Worm (Caenorhabditis elegans) whole organism, L4 larva: Measurements from ENCODE around the gene T01B11.1.

Experiments
- ZK546.5 ChIP-seq, 2 experiments: sonication (generic microtip); optimal IDR thresholded peaks; 2 replicates each; lab custom pipeline; 2017; ENCODE audit warnings: missing biosample characterization in 2 of 2, missing genetic modification characterization in 2 of 2
- attf-4 ChIP-seq: sonication (generic microtip); optimal IDR thresholded peaks from 3 replicates; lab custom pipeline; 2017; ENCODE audit warnings: missing biosample characterization, missing genetic modification characterization
- fkh-10 ChIP-seq: fragments of 150-350 bp; optimal IDR thresholded peaks from 2 replicates; lab custom pipeline; 2014; ENCODE audit warnings: missing biosample characterization, missing genetic modification reagents, missing genetic modification characterization
- lin-39 ChIP-seq: fragments of 150-350 bp; optimal IDR thresholded peaks from 2 replicates; lab custom pipeline; 2014; ENCODE audit warnings: missing biosample characterization, missing genetic modification reagents, missing genetic modification characterization
- lsy-2 ChIP-seq, 2 experiments: fragments of 150-350 bp in 1 of 2; sonication (generic microtip) in 1 of 2; optimal IDR thresholded peaks; 2 replicates each; lab custom pipeline; 2014 to 2017; ENCODE audit warnings: missing biosample characterization in 2 of 2, missing genetic modification characterization in 2 of 2
- pqm-1 ChIP-seq: sonication (generic microtip); optimal IDR thresholded peaks from 2 replicates; lab custom pipeline; 2017; ENCODE audit warnings: missing biosample characterization, missing genetic modification characterization
- unc-62 ChIP-seq, 3 experiments: fragments of 150-350 bp in 1 of 3; sonication (generic microtip); optimal IDR thresholded peaks in 2 of 3; peaks in 1 of 3; 1 replicate in 1 of 3; 2 replicates in 2 of 3; lab custom pipeline; 2014 to 2017; ENCODE audit warnings: missing biosample characterization in 3 of 3, missing genetic modification characterization in 3 of 3, missing genetic modification reagents in 3 of 3, missing genotype in 1 of 3
- vab-7 ChIP-seq: fragments of 200-800 bp; sonication (Bioruptor generic); IDR thresholded peaks from 2 replicates; pipeline ENCODE4 v1.3.6; 2022; ENCODE audit warnings: missing genetic modification reagents, missing genetic modification characterization, missing compliant biosample characterization

DNA sequence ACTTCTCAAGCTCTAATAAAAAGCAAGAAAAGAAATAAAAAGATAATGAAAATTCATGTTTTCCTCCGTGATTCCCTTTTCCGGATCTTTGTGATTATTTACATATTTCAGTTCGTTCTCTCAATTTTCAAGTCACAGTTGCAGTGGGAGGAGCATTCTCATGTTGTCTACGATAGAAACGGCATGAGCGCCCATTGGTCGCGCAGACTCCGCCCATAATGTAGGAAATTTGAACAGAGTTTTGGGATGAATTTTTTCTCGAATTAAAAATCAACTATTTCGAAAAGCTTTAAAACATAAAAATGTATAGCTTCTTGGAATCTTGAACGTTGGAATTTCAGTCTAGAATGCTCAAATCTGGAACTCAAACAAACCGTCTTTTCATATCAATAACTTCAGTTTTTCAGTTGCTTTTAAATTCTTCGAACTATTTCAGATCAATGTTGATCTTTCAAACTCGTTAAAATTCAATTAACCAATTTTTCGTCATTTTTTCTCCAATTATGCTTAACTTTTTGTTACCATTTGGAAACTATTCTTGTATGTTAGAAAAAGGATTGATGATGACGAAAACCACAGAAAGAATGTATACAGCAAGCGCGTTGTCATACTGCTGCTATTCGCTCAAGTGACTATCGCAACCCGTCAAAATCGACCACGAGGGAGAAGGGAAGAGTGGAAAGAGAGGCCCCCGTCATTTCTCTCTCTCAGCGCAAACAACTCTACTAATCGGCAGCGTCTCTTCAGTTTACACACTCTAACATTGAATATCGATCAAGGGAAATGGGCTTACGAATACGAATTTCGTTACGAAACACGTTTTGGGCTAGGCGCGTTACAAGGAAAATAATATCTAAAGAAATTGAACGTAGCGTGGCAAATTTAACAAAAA, 15.2 kb upstream of the T01B11.1 start:
- no peak for TF ChIP-seq attf-4 (tag; lab: Kevin White, UChicago)
- TF ChIP-seq fkh-10 = no peak
- peak; percentile 62 to 89 for TF ChIP-seq lsy-2 (tag; optimal IDR thresholded peaks at IDR 0.05; lab: Kevin White, UChicago)
- TF ChIP-seq pqm-1 = no peak
- TF ChIP-seq unc-62 (GFP tag; optimal IDR thresholded peaks at IDR 0.05 in 1 of 2; lab: Kevin White, UChicago) = peak in 1 of 2 experiments; percentile 93
- peak; percentile 15 for TF ChIP-seq unc-62 (tag; optimal IDR thresholded peaks at IDR 0.05; lab: Kevin White, UChicago)
- TF ChIP-seq lin-39 (tag; lab: Kevin White, UChicago) = peak; percentile 73
- TF ChIP-seq ZK546.5 (tag; optimal IDR thresholded peaks at IDR 0.05; lab: Kevin White, UChicago) = no peak
- peak; percentile 49 for TF ChIP-seq vab-7 (GFP tag; lab: Robert Waterston, UW)
